Fruit fly (Drosophila melanogaster) S2 (cell line): ENCODE measurements around the gene Naa40.

Experiments used
- CG8478 ChIP-seq: fragments of >200 bp; optimal IDR thresholded peaks from 2 replicates; lab custom pipeline; 2018
- CTCF ChIP-seq, 2 experiments: fragments of >200 bp; optimal IDR thresholded peaks; 2 replicates each; lab custom pipeline; 2018

The Naa40 gene

dm6 chr3R:29758734-29759131 is 34.0 kb upstream of the Naa40 start:
- no peak for TF ChIP-seq CTCF (optimal IDR thresholded peaks at IDR 0.05; lab: Kevin White, UChicago)
- TF ChIP-seq CG8478 (lab: Kevin White, UChicago): no peak

dm6 chr3R:29758129-29758733 is 33.5 kb upstream of the Naa40 start:
- TF ChIP-seq CTCF (optimal IDR thresholded peaks at IDR 0.05; lab: Kevin White, UChicago) (no peak), CG8478 (lab: Kevin White, UChicago) (no peak)

- TF ChIP-seq CTCF (optimal IDR thresholded peaks at IDR 0.05; lab: Kevin White, UChicago) (no peak), CG8478 (lab: Kevin White, UChicago) (peak; percentile 48)
Measured at dm6 chr3R:29757681-29758080, 32.9 kb upstream of the Naa40 start.

DNA sequence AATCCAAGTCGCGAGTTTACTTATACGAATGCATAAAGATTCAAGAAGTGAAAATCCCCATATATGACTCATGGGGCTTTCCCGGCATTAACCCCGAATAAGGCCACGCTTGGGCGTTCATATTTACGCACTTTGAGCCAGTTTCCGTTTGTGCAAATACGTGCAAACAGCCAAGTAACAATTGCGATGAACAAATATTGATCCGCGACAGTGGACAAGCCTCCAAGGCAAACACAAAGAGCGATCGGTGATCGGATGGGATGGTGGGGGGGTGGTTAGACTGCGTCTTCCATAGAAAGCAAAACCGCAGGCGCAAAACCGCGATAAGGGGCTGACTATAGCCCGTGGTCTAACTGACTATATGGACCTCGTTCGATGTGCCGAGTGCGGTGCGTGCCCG is 32.5 kb upstream of the Naa40 start:
- TF ChIP-seq CTCF (optimal IDR thresholded peaks at IDR 0.05; lab: Kevin White, UChicago) (no peak), CG8478 (lab: Kevin White, UChicago) (no peak)

DNA sequence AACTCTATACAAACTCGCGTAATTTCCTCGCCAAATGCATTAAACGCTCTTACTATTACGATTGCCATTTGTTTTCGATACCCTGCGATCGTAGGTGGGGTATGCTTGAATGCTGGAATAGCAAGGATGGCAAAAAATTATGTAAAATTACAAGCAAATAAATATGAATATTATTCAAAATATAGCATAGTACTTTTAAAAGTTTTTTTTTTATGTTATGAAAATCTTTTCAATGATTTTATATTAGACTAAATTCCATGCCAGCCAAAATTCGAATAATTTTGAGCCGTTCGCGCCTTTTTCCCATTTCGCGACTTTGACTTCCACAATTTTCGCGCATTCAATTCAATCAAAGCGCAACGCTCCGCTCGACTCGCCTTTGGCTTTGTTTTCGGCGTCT is 31.4 kb upstream of the Naa40 start:
- TF ChIP-seq CG8478 (lab: Kevin White, UChicago): no peak

DNA sequence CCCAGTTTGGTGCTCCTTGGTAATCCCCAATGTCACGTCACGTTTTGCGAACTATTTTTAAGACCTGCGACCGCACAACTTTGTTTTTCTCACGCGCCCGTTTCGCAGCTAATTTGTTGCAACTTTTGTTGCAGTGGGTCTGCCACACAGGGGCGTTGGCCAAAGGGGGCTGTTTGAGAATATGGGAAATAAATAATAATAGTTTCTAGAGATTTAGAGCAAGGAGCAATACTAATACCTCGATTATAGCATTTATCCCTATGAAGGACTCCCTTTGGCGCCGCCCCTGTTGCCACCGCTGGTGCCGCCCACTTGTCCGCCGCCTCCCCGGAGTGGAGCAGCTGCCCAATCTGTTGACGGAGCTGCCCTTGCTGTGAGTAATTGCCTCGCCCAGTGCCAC is 30.5 kb upstream of the Naa40 start:
- TF ChIP-seq CG8478 (lab: Kevin White, UChicago) (no peak), CTCF (optimal IDR thresholded peaks at IDR 0.05; lab: Kevin White, UChicago) (no peak)

DNA sequence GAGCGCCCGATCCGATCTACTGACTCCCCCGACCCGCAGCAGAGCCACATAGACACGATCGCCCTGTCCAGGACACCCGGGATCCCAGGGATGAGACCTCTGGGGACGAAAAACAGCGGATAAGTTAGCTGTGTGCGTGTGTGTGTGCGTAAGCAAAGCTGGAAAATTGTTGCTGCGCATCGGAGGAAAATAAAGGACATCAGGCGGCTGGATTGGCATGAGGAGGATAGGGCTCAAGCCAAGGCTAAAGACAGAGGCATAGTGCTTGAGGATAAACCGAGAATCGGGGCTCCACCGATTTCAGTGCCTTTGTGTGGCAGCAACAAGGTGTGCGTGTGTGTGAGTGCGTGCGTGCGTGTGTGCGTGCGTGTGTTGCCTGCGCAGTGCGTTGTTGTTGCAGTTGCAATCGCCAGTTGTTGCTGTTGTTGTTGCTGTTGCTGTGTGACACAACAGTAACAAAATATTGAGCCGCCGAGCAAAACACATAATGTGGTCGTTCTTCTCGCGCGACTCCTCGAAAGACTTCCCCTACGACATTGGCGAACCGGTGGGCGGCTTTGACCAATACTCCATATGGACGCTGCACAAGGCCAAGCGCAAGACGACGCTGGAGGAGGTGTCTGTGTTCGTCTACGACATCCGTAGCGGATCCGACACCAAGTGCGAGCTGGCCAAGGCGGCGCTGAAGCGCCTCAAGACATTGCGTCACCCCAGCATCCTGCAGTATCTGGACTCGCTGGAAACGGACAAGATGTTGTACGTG is 24.7 kb upstream of the Naa40 start:
- TF ChIP-seq CTCF (optimal IDR thresholded peaks at IDR 0.05; lab: Kevin White, UChicago) (no peak), CG8478 (lab: Kevin White, UChicago) (peak; percentile 35)

DNA sequence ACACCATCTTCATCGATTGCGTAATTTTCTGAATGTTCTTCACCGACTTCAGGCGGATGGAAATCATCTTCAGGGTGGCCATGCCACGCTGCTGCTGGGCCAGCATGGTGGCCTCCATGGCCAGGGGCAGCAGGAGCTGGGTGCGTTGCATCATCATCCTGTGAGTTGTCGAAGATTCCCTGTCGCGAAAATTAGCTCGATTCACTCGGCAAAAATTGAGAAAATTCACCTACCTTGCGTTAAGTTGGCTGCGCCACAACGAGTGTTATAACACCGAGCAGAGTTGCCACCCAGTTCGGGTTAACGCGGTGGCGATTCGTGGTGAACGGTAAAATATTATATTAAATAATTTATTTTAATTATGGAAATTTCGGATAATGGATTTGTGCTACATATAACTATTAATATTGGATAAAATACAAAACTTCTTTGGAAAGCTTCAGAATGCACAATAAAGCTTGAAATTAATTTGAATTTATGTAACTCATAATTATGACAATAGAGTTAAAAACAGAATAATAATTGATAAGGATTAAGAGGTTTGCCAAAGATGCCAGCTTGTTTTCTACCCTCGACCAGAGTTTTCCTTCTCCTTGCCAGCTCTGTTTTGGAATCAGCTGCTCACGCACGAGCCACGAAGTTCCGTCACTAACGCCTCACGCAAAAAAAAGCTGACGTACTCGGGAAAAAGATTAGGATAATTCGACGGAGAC is 24.0 kb upstream of the Naa40 start, which contains the start of the genes ATPsyngamma and yata:
Gene ATPsyngamma (minus strand): TSS at position 573 of the 713 bp plus-strand sequence.
Gene yata (plus strand): TSS at position 629 of the 713 bp plus-strand sequence.
- TF ChIP-seq CTCF (optimal IDR thresholded peaks at IDR 0.05; lab: Kevin White, UChicago): no peak

dm6 chr3R:29745056-29745455 is 20.3 kb upstream of the Naa40 start, which contains the start of the genes Wdr24 and IntS11:
Gene Wdr24 (minus strand): TSS chr3R:29745092.
Gene IntS11 (plus strand): TSS chr3R:29745337.
- TF ChIP-seq CG8478 (lab: Kevin White, UChicago): no peak
- TF ChIP-seq CTCF (optimal IDR thresholded peaks at IDR 0.05; lab: Kevin White, UChicago): peak; percentile 18 to 55

- TF ChIP-seq CTCF (optimal IDR thresholded peaks at IDR 0.05; lab: Kevin White, UChicago) (no peak), CG8478 (lab: Kevin White, UChicago) (no peak)
Measured at dm6 chr3R:29740078-29740477, 15.3 kb upstream of the Naa40 start.

DNA sequence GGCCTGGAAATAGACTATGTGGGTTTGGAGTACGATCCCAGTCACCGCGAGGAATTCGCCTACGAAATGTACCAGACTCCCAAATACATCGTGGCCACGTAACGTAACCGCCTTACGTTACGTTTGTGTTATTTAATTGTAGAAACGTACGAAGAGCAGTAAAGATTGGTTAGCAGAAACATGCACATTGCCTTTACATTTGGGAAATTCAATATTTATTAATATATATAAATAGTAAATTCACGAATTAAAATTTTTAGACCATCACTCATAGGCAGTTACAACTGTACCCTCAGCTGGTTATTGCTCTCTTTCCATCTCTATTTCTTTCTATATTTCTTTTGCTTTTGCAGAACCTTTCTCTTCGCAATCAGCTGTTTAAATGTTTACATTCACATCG is 13.1 kb upstream of the Naa40 start, which contains the start of gene Gnpnat:
Gene Gnpnat (plus strand): TSS at position 385 of the 400 bp plus-strand sequence.
- TF ChIP-seq CG8478 (lab: Kevin White, UChicago) (no peak), CTCF (optimal IDR thresholded peaks at IDR 0.05; lab: Kevin White, UChicago) (no peak)

DNA sequence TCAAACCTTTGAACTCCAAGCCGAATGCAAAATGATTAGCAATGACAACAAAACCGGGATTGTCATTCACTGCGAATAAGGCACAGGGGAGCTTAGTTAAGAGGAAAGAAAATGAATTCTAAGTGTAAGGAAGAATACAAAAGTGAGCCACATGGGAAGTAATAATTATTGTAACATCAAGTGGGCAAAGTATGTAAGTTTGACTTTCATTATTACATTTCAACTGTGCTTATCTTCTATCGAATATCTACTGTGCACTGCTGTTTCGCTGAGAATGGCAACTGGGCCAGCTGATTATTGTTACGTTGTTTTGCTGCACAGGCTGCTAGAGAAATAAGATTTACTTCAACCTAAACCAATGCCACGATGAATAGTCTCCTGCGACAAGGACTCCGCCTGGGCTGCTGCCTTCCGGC is 11.9 kb upstream of the Naa40 start, which contains the start of the genes CG7601 and CIA30:
Gene CG7601 (minus strand): TSS at position 68 of the 416 bp plus-strand sequence.
Gene CIA30 (plus strand): TSS at position 288 of the 416 bp plus-strand sequence.
- TF ChIP-seq CTCF (optimal IDR thresholded peaks at IDR 0.05; lab: Kevin White, UChicago): no peak
- TF ChIP-seq CG8478 (lab: Kevin White, UChicago): no peak

DNA sequence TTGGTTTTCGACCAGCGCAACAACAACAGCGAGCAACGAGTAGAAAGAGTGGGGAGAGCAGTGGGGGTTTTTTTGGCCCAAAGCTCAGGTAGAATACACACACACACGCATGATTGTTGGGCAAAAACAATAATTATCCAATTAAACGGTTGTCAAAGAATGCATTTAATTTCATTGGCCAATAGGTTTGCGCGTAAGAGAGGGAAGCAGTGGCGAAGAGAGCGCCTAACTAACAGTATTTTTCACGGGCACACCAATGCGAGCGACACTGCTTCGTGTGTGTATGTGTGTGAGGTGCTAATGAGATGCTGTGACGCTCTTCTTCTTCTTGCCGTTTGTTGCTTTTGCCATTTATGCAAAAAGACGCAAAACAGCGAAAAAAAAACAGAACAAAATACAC is 1.5 kb upstream of the Naa40 start:
- TF ChIP-seq CTCF (optimal IDR thresholded peaks at IDR 0.05; lab: Kevin White, UChicago): no peak
- no peak for TF ChIP-seq CG8478 (lab: Kevin White, UChicago)

DNA sequence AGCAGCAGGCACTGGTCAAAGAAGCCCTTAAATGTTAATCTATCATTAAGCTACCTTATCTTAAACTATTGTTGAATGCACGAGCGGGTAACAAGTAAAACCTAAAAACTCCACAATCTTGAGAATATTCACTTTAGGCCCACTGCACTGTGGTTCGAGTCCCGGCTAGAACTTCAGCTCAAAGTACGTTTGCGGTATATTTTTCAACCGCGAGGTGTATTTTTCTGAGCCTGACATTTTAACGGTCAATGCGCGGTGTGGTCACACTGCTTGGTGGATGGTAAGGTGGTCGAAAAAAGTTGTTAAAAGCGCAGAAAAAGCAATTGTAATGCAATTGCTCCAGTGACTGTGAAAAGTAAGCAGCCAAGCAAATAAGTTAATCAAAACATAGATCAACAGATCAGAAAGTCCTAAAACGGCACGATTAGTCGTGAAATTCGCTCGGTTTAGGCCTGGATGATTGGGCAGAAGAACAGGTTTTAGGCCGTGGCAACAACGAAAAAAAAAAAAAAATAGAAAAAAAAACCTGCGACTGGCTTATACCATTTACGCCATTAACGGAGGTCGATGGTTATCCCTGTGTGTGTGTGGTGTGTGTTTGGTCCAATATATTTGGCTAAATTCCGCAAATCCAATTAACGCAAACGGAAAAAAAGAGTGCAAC is 959 bp upstream of the Naa40 start, which contains the start of gene Kul:
Gene Kul (plus strand): TSS at position 254 of the 664 bp plus-strand sequence.
- peak; percentile 52 for TF ChIP-seq CTCF (optimal IDR thresholded peaks at IDR 0.05; lab: Kevin White, UChicago)
- TF ChIP-seq CG8478 (lab: Kevin White, UChicago): no peak
